Worm (Caenorhabditis elegans): ENCODE results near the gene slc-5A12.

slc-5A12 gene

DNA sequence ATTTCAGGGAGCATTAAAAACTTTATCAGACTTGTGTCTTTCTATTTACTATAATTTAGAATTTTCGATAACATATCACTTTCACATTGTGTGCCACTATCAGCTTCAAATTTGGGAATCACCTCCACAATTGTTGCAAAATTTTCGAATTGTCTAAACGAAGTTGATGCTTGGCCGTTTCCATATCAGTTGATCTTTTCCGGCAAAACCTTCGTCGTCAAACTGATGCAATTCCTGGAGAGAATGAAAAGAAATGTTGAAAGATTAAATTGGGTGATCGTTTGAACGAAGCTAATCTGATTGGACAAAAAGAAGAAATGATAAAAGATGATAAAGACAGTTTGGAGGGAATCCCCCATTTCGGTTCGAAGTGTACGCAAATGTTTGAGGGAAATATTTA, 18.4 kb downstream of the slc-5A12 start:
- TF ChIP-seq flt-1 (GFP tag; IDR thresholded peaks at IDR 0.05) (no peak), sea-1 (GFP tag; conservative IDR thresholded peaks at IDR 0.05) (no peak)

ce11 chrIV:11956387-11956786, 19.2 kb downstream of the slc-5A12 start:
- TF ChIP-seq hmbx-1 (tag; optimal IDR thresholded peaks at IDR 0.05): no peak
- TF ChIP-seq aly-1 (tag; optimal IDR thresholded peaks at IDR 0.05): no peak
- no peak for TF ChIP-seq ets-7 (tag; optimal IDR thresholded peaks at IDR 0.05)
- no peak for TF ChIP-seq flt-1 (GFP tag; IDR thresholded peaks at IDR 0.05)

DNA sequence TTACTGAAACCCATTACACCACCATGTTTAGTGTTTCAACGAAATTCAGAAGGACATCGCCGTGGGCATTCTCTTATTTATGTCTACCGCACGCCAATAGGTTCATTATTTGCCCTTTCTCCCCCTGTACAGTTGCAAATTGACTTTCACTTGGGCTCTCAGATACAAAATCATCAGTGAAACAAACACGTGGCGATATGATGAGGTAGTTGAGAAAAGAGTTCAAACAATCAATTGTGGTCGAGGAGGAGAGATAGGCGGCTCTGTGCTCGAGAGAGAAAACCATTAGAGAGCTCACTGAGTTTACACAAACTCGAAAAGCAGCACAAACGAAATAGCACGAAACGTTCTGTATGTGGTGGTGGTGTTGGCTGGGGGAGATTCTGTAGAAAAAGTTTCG, 19.9 kb downstream of the slc-5A12 start:
- TF ChIP-seq ceh-13 (GFP tag; optimal IDR thresholded peaks at IDR 0.05): no peak
- TF ChIP-seq aly-1 (tag; optimal IDR thresholded peaks at IDR 0.05): no peak
- no peak for TF ChIP-seq F13C5.2 (tag; optimal IDR thresholded peaks at IDR 0.05)
- no peak for TF ChIP-seq scrt-1 (GFP tag; IDR thresholded peaks at IDR 0.05)

DNA sequence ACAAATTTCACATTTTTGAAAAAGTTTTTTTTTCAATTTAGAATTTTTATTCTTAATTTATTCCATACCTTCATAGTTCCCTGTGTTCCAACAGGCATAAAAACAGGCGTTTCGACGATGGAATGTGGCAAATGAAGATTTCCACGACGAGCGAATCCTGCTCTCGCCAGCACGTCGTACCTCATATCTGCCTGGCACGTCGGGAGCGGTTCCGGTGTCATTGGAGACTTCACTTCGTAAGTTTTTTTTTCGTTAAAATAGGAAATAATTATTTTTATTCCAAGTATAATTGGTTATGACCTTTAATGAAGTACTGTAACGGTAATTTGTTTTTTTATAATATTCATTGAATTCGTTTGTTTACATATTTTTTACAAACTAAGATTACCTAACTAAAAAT, 22.4 kb downstream of the slc-5A12 start, which contains the start of gene tgt-1:
tgt-1 (minus strand) TSS at position 232 of the 400 bp plus-strand sequence.
- TF ChIP-seq tra-4 (tag; optimal IDR thresholded peaks at IDR 0.05): no peak
- TF ChIP-seq ets-7 (tag; optimal IDR thresholded peaks at IDR 0.05): no peak

- peak; percentile 42; the same call in 1 of the 2 replicates for TF ChIP-seq flt-1 (GFP tag; IDR thresholded peaks at IDR 0.05)
- TF ChIP-seq pes-1 (GFP tag; IDR thresholded peaks at IDR 0.05): no peak
- no peak for TF ChIP-seq tbx-37 (GFP tag; conservative IDR thresholded peaks at IDR 0.05)
- TF ChIP-seq sea-1 (GFP tag; conservative IDR thresholded peaks at IDR 0.05): no peak
- TF ChIP-seq B0310.2 (tag; optimal IDR thresholded peaks at IDR 0.05): no peak
Observed at ce11 chrIV:11961485-11962255, 24.5 kb downstream of the slc-5A12 start, which contains the start of gene ZK829.7. Gene ZK829.7 (minus strand): TSS chrIV:11961535.

- TF ChIP-seq hmg-4 (GFP tag; optimal IDR thresholded peaks at IDR 0.05) (no peak), F13C5.2 (tag; optimal IDR thresholded peaks at IDR 0.05) (no peak), hmbx-1 (tag; optimal IDR thresholded peaks at IDR 0.05) (no peak), pes-1 (GFP tag; IDR thresholded peaks at IDR 0.05) (no peak), flt-1 (GFP tag; IDR thresholded peaks at IDR 0.05) (no peak), tra-4 (tag; optimal IDR thresholded peaks at IDR 0.05) (no peak), ets-7 (tag; optimal IDR thresholded peaks at IDR 0.05) (no peak), hnd-1 (tag; optimal IDR thresholded peaks at IDR 0.05) (no peak), ceh-36 (tag; optimal IDR thresholded peaks at IDR 0.05) (no peak), ama-1 (optimal IDR thresholded peaks at IDR 0.05) (no peak), tbx-37 (GFP tag; conservative IDR thresholded peaks at IDR 0.05) (no peak), sea-1 (GFP tag; conservative IDR thresholded peaks at IDR 0.05) (no peak), aly-1 (tag; optimal IDR thresholded peaks at IDR 0.05) (no peak), ceh-13 (GFP tag; optimal IDR thresholded peaks at IDR 0.05) (no peak), tbx-11 (GFP tag; IDR thresholded peaks at IDR 0.05) (no peak), B0310.2 (tag; optimal IDR thresholded peaks at IDR 0.05) (no peak)
Observed at ce11 chrIV:11965327-11965726, 28.1 kb downstream of the slc-5A12 start, which contains the start of gene srj-1. Gene srj-1 (minus strand): TSS chrIV:11965427.

ce11 chrIV:11970171-11970570, 33.0 kb downstream of the slc-5A12 start, which contains the start of gene ZK829.9:
Gene ZK829.9 (plus strand): TSS chrIV:11970534.
- TF ChIP-seq ama-1 (optimal IDR thresholded peaks at IDR 0.05): no peak
- no peak for TF ChIP-seq ceh-36 (tag; optimal IDR thresholded peaks at IDR 0.05)
- TF ChIP-seq tbx-37 (GFP tag; conservative IDR thresholded peaks at IDR 0.05): no peak
- no peak for TF ChIP-seq hmbx-1 (tag; optimal IDR thresholded peaks at IDR 0.05)
- no peak for TF ChIP-seq ets-7 (tag; optimal IDR thresholded peaks at IDR 0.05)
- no peak for TF ChIP-seq pes-1 (GFP tag; IDR thresholded peaks at IDR 0.05)
- TF ChIP-seq tra-4 (tag; optimal IDR thresholded peaks at IDR 0.05): no peak
- no peak for TF ChIP-seq sea-1 (GFP tag; conservative IDR thresholded peaks at IDR 0.05)
- TF ChIP-seq F13C5.2 (tag; optimal IDR thresholded peaks at IDR 0.05): no peak
- TF ChIP-seq hmg-4 (GFP tag; optimal IDR thresholded peaks at IDR 0.05): no peak

ce11 chrIV:11986407-11986806, 49.2 kb downstream of the slc-5A12 start:
- no peak for TF ChIP-seq aly-1 (tag; optimal IDR thresholded peaks at IDR 0.05)
- TF ChIP-seq hmbx-1 (tag; optimal IDR thresholded peaks at IDR 0.05): no peak
- TF ChIP-seq ama-1 (optimal IDR thresholded peaks at IDR 0.05): no peak
- no peak for TF ChIP-seq scrt-1 (GFP tag; IDR thresholded peaks at IDR 0.05)
- no peak for TF ChIP-seq tra-4 (tag; optimal IDR thresholded peaks at IDR 0.05)
